Worm (Caenorhabditis elegans) whole organism, L4 larva: Measurements from ENCODE around the gene R11D1.2.

Source experiments
- dve-1 ChIP-seq: sonication (generic microtip); optimal IDR thresholded peaks from 2 replicates; lab custom pipeline; 2017; ENCODE audit warnings: antibody characterized with exemption, mild to moderate bottlenecking, missing genetic modification characterization, missing compliant biosample characterization; ENCODE audit not compliant: insufficient read depth
- lin-15B ChIP-seq: fragments of 150-350 bp; sonication (generic microtip); optimal IDR thresholded peaks from 3 replicates; lab custom pipeline; 2014; ENCODE audit warnings: missing biosample characterization, missing genetic modification characterization
- lin-38 ChIP-seq: fragments of 200-800 bp; sonication (Bioruptor generic); IDR thresholded peaks from 2 replicates; pipeline ENCODE4 v1.3.6; 2022; ENCODE audit warnings: missing genetic modification reagents, missing genetic modification characterization, missing compliant biosample characterization
- nhr-28 ChIP-seq: fragments of 150-350 bp; optimal IDR thresholded peaks from 2 replicates; lab custom pipeline; 2014; ENCODE audit warnings: missing biosample characterization, missing genetic modification characterization

ce11 chrV:12695155-12695554, 13.2 kb upstream of the R11D1.2 start, which contains the start of gene parn-1:
- TF ChIP-seq lin-38 (GFP tag; lab: Robert Waterston, UW) (no peak), lin-15B (tag; lab: Kevin White, UChicago) (no peak), nhr-28 (no peak), dve-1 (tag; lab: Kevin White, UChicago) (no peak)
